Worm (Caenorhabditis elegans) whole organism, L3 larva: ENCODE data around the gene T20B12.5.

Source experiments
- R02D3.7 ChIP-seq: fragments of 150-350 bp; optimal IDR thresholded peaks from 2 replicates; lab custom pipeline; 2014; ENCODE audit warnings: missing biosample characterization, missing genetic modification characterization
- aly-2 ChIP-seq: fragments of 150-350 bp; optimal IDR thresholded peaks from 2 replicates; lab custom pipeline; 2014; ENCODE audit warnings: missing biosample characterization, missing genetic modification characterization
- nfya-1 ChIP-seq: sonication (generic microtip); optimal IDR thresholded peaks from 2 replicates; lab custom pipeline; 2017; ENCODE audit warnings: missing genetic modification characterization, mild to moderate bottlenecking, missing compliant biosample characterization, antibody characterized with exemption, moderate library complexity; ENCODE audit not compliant: insufficient read depth
- nhr-23 ChIP-seq: fragments of 150-350 bp; optimal IDR thresholded peaks from 2 replicates; lab custom pipeline; 2014; ENCODE audit warnings: missing biosample characterization, missing genetic modification reagents, missing genetic modification characterization
- nhr-77 ChIP-seq: fragments of 150-350 bp; optimal IDR thresholded peaks from 2 replicates; lab custom pipeline; 2014; ENCODE audit warnings: missing biosample characterization, missing genetic modification characterization
- pha-4 ChIP-seq: fragments of 150-350 bp; optimal IDR thresholded peaks from 2 replicates; lab custom pipeline; 2014; ENCODE audit warnings: missing biosample characterization, missing genetic modification reagents, missing genetic modification characterization
- unc-62 ChIP-seq: fragments of 150-350 bp; sonication (generic microtip); optimal IDR thresholded peaks from 4 replicates; lab custom pipeline; 2014; ENCODE audit warnings: missing biosample characterization, missing genetic modification reagents, missing genetic modification characterization

- no peak for TF ChIP-seq nhr-77 (tag; lab: Kevin White, UChicago)
- no peak for TF ChIP-seq pha-4
- TF ChIP-seq nfya-1 (tag; lab: Kevin White, UChicago), result no peak
- peak; percentile 62 for TF ChIP-seq nhr-23
- no peak for TF ChIP-seq aly-2 (tag; lab: Kevin White, UChicago)
- TF ChIP-seq unc-62 (GFP tag; lab: Kevin White, UChicago), result no peak
- peak; percentile 14 for TF ChIP-seq R02D3.7
These were observed 8.5 kb upstream of the T20B12.5 start for ce11 chrIII:7375434-7375833.
